Worm (Caenorhabditis elegans) whole organism, L3 larva: ENCODE measurements around the gene meg-1.

Experiments used
- aly-2 ChIP-seq: fragments of 150-350 bp; optimal IDR thresholded peaks from 2 replicates; lab custom pipeline; 2014; ENCODE audit warnings: missing biosample characterization, missing genetic modification characterization
- mdl-1 ChIP-seq: fragments of 150-350 bp; optimal IDR thresholded peaks from 2 replicates; lab custom pipeline; 2014; ENCODE audit warnings: missing biosample characterization, missing genetic modification characterization
- nfya-1 ChIP-seq: sonication (generic microtip); optimal IDR thresholded peaks from 2 replicates; lab custom pipeline; 2017; ENCODE audit warnings: missing genetic modification characterization, mild to moderate bottlenecking, missing compliant biosample characterization, antibody characterized with exemption, moderate library complexity; ENCODE audit not compliant: insufficient read depth
- nhr-25 ChIP-seq: sonication (generic microtip); optimal IDR thresholded peaks from 2 replicates; lab custom pipeline; 2017; ENCODE audit warnings: missing biosample characterization, missing genetic modification characterization
- nhr-77 ChIP-seq: fragments of 150-350 bp; optimal IDR thresholded peaks from 2 replicates; lab custom pipeline; 2014; ENCODE audit warnings: missing biosample characterization, missing genetic modification characterization
- unc-39 ChIP-seq: sonication (generic microtip); optimal IDR thresholded peaks from 4 replicates; lab custom pipeline; 2017; ENCODE audit warnings: missing biosample characterization, missing genetic modification characterization

DNA sequence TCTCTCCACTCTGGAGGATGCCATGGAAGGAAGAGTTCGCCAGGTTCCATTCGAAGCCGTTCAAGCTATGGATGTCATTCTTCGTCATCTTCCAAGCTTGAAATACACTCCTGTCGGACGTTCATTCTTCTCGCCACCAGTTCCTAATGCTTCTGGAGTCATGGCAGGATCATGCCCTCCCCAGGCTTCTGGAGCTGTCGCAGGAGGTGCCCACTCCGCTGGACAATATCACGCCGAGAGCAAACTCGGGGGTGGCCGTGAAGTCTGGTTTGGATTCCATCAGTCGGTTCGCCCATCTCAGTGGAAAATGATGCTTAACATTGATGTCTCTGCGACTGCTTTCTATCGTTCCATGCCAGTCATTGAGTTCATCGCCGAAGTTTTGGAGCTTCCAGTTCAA, 22.9 kb upstream of the meg-1 start:
- TF ChIP-seq nhr-25 (no peak), nfya-1 (tag; lab: Kevin White, UChicago) (no peak), aly-2 (no peak), mdl-1 (tag; lab: Kevin White, UChicago) (no peak), unc-39 (tag; lab: Kevin White, UChicago) (no peak), nhr-77 (tag; lab: Kevin White, UChicago) (no peak)
